Fruit fly (Drosophila melanogaster) whole organism, embryonic: Measurements from ENCODE around the gene gcm.

Experiments
- BtbVII ChIP-seq: fragments of 200-800 bp; sonication (Bioruptor generic); optimal IDR thresholded peaks from 3 replicates; lab custom pipeline; 2017; ENCODE audit warnings: missing biosample characterization, mild to moderate bottlenecking, missing genetic modification characterization
- CG10267 ChIP-seq: fragments of 200-800 bp; sonication (Bioruptor generic); optimal IDR thresholded peaks from 2 replicates; lab custom pipeline; 2018; ENCODE audit warnings: missing biosample characterization, mild to moderate bottlenecking, missing genetic modification characterization, moderate library complexity
- CG10462 ChIP-seq: fragments of 200-800 bp; sonication (Bioruptor generic); optimal IDR thresholded peaks from 2 replicates; lab custom pipeline; 2016; ENCODE audit warnings: missing biosample characterization, missing genetic modification characterization
- CG12155 ChIP-seq: fragments of 200-800 bp; sonication (Bioruptor generic); optimal IDR thresholded peaks from 3 replicates; lab custom pipeline; 2016; ENCODE audit warnings: missing biosample characterization, missing genetic modification characterization
- CG13894 ChIP-seq: fragments of 200-800 bp; sonication (Bioruptor generic); optimal IDR thresholded peaks from 3 replicates; lab custom pipeline; 2018; ENCODE audit warnings: missing biosample characterization, mild to moderate bottlenecking, missing genetic modification characterization, moderate library complexity
- CG14441 ChIP-seq: fragments of 200-800 bp; sonication (Bioruptor generic); IDR thresholded peaks from 2 replicates; pipeline ENCODE4 v1.3.6; 2022; ENCODE audit warnings: missing biosample characterization, missing genetic modification characterization
- CG14710 ChIP-seq: fragments of 200-800 bp; sonication (Bioruptor generic); optimal IDR thresholded peaks from 3 replicates; lab custom pipeline; 2019; ENCODE audit warnings: missing biosample characterization, mild to moderate bottlenecking, missing genetic modification characterization, moderate library complexity
- CG15269 ChIP-seq: fragments of 200-800 bp; sonication (Bioruptor generic); optimal IDR thresholded peaks from 2 replicates; lab custom pipeline; 2018; ENCODE audit warnings: missing biosample characterization, mild to moderate bottlenecking, missing genetic modification characterization, moderate library complexity
- CG16815 ChIP-seq: fragments of 200-800 bp; sonication (Bioruptor generic); optimal IDR thresholded peaks from 3 replicates; lab custom pipeline; 2017; ENCODE audit warnings: missing biosample characterization, mild to moderate bottlenecking, missing genetic modification characterization
- CG18476 ChIP-seq: fragments of 200-800 bp; sonication (Bioruptor generic); optimal IDR thresholded peaks from 2 replicates; lab custom pipeline; 2016; ENCODE audit warnings: missing biosample characterization, mild to moderate bottlenecking, missing genetic modification characterization
- CG2120 ChIP-seq: fragments of 200-800 bp; sonication (Bioruptor generic); optimal IDR thresholded peaks from 3 replicates; lab custom pipeline; 2016; ENCODE audit warnings: missing biosample characterization, missing genetic modification characterization
- CG2199 ChIP-seq: fragments of 200-800 bp; sonication (Bioruptor generic); IDR thresholded peaks from 3 replicates; pipeline ENCODE4 v1.3.6; 2022; ENCODE audit warnings: missing biosample characterization, missing genetic modification characterization
- CG2889 ChIP-seq: fragments of 200-800 bp; sonication (Bioruptor generic); IDR thresholded peaks from 3 replicates; pipeline ENCODE4 v1.3.6; 2022; ENCODE audit warnings: missing biosample characterization, missing genetic modification characterization
- CG33213 ChIP-seq: fragments of 200-800 bp; sonication (Bioruptor generic); optimal IDR thresholded peaks from 3 replicates; lab custom pipeline; 2016; ENCODE audit warnings: missing biosample characterization, missing genetic modification characterization
- CG34376 ChIP-seq: fragments of 200-800 bp; sonication (Bioruptor generic); optimal IDR thresholded peaks from 2 replicates; lab custom pipeline; 2018; ENCODE audit warnings: missing biosample characterization, mild to moderate bottlenecking, missing genetic modification characterization
- CG4617 ChIP-seq: fragments of 200-800 bp; sonication (Bioruptor generic); optimal IDR thresholded peaks from 3 replicates; lab custom pipeline; 2016; ENCODE audit warnings: missing biosample characterization, missing genetic modification characterization, borderline replicate concordance
- CG6765 ChIP-seq: fragments of 200-800 bp; sonication (Bioruptor generic); optimal IDR thresholded peaks from 3 replicates; lab custom pipeline; 2017; ENCODE audit warnings: missing biosample characterization, mild to moderate bottlenecking, missing genetic modification characterization
- CG7987 ChIP-seq: fragments of 200-800 bp; sonication (Bioruptor generic); optimal IDR thresholded peaks from 2 replicates; lab custom pipeline; 2018; ENCODE audit warnings: missing biosample characterization, mild to moderate bottlenecking, missing genetic modification characterization, moderate library complexity
- CG8290 ChIP-seq, 3 experiments: fragments of 200-800 bp; sonication (Bioruptor generic); optimal IDR thresholded peaks; 2 replicates each; lab custom pipeline; 2016 to 2019; ENCODE audit warnings: missing biosample characterization in 3 of 3, missing genetic modification characterization in 3 of 3, mild to moderate bottlenecking in 2 of 3, moderate library complexity in 1 of 3
- CG9817 ChIP-seq: fragments of 200-800 bp; sonication (Bioruptor generic); optimal IDR thresholded peaks from 2 replicates; lab custom pipeline; 2018; ENCODE audit warnings: missing biosample characterization, mild to moderate bottlenecking, missing genetic modification characterization, moderate library complexity
- CHES-1-like ChIP-seq: fragments of 200-800 bp; sonication (Bioruptor generic); optimal IDR thresholded peaks from 2 replicates; lab custom pipeline; 2016; ENCODE audit warnings: missing biosample characterization, missing genetic modification characterization
- Chrac-16 ChIP-seq: fragments of 200-800 bp; sonication (Bioruptor generic); optimal IDR thresholded peaks from 3 replicates; lab custom pipeline; 2016; ENCODE audit warnings: missing biosample characterization, missing genetic modification characterization
- E2f2 ChIP-seq: fragments of 200-800 bp; sonication (Bioruptor generic); IDR thresholded peaks from 2 replicates; pipeline ENCODE4 v1.3.6; 2022; ENCODE audit warnings: missing biosample characterization, missing genetic modification characterization
- Hr78 ChIP-seq, 2 experiments: fragments of 200-800 bp in 1 of 2; fragments of >200 bp in 1 of 2; sonication (Bioruptor generic) in 1 of 2; optimal IDR thresholded peaks; 2 replicates each; lab custom pipeline; 2017 to 2019; ENCODE audit warnings: missing biosample characterization in 2 of 2, missing genetic modification characterization in 2 of 2, mild to moderate bottlenecking in 1 of 2, moderate library complexity in 1 of 2
- Lhr ChIP-seq: fragments of 200-800 bp; sonication (Bioruptor generic); optimal IDR thresholded peaks from 3 replicates; lab custom pipeline; 2017; ENCODE audit warnings: mild to moderate bottlenecking, missing biosample characterization, missing genetic modification reagents, missing genetic modification characterization
- Meics ChIP-seq: fragments of 200-800 bp; sonication (Bioruptor generic); optimal IDR thresholded peaks from 2 replicates; lab custom pipeline; 2017; ENCODE audit warnings: missing biosample characterization, mild to moderate bottlenecking, missing genetic modification characterization
- Mes4 ChIP-seq: fragments of 200-800 bp; sonication (Bioruptor generic); optimal IDR thresholded peaks from 2 replicates; lab custom pipeline; 2016; ENCODE audit warnings: missing biosample characterization, missing genetic modification characterization
- NC2β ChIP-seq: fragments of 200-800 bp; sonication (Bioruptor generic); optimal IDR thresholded peaks from 2 replicates; lab custom pipeline; 2016; ENCODE audit warnings: missing biosample characterization, missing genetic modification characterization
- Usf ChIP-seq: fragments of 200-800 bp; sonication (Bioruptor generic); optimal IDR thresholded peaks from 2 replicates; lab custom pipeline; 2017; ENCODE audit warnings: missing genotype, missing biosample characterization, missing genetic modification characterization
- bab2 ChIP-seq: fragments of 200-800 bp; sonication (Bioruptor generic); optimal IDR thresholded peaks from 2 replicates; lab custom pipeline; 2016; ENCODE audit warnings: missing biosample characterization, missing genetic modification characterization
- caup ChIP-seq: fragments of 200-800 bp; sonication (Bioruptor generic); optimal IDR thresholded peaks from 3 replicates; lab custom pipeline; 2017; ENCODE audit warnings: missing biosample characterization, mild to moderate bottlenecking, missing genetic modification characterization, moderate library complexity; ENCODE audit not compliant: severe bottlenecking
- chif ChIP-seq, 2 experiments: fragments of 200-800 bp; sonication (Bioruptor generic); optimal IDR thresholded peaks; 3 replicates each; lab custom pipeline; 2016; ENCODE audit warnings: missing biosample characterization in 2 of 2, missing genetic modification characterization in 2 of 2
- chm ChIP-seq: fragments of 200-800 bp; sonication (Bioruptor generic); IDR thresholded peaks from 2 replicates; pipeline ENCODE4 v1.3.6; 2022; ENCODE audit warnings: missing biosample characterization, missing genetic modification characterization
- corto ChIP-seq: fragments of 200-800 bp; sonication (Bioruptor generic); optimal IDR thresholded peaks from 2 replicates; lab custom pipeline; 2016; ENCODE audit warnings: missing biosample characterization, mild to moderate bottlenecking, missing genetic modification characterization, moderate library complexity
- dmrt11E ChIP-seq: fragments of 200-800 bp; sonication (Bioruptor generic); optimal IDR thresholded peaks from 3 replicates; lab custom pipeline; 2018; ENCODE audit warnings: missing biosample characterization, mild to moderate bottlenecking, missing genetic modification characterization, moderate library complexity
- dpn ChIP-seq, 2 experiments: fragments of 200-800 bp; sonication (Bioruptor generic); optimal IDR thresholded peaks; 3 replicates each; lab custom pipeline; 2016; ENCODE audit warnings: missing biosample characterization in 2 of 2, missing genetic modification characterization in 2 of 2
- jigr1 ChIP-seq: fragments of 200-800 bp; sonication (Bioruptor generic); IDR thresholded peaks from 3 replicates; pipeline ENCODE4 v1.3.6; 2022; ENCODE audit warnings: missing biosample characterization, missing genetic modification characterization
- mirr ChIP-seq: fragments of 200-800 bp; sonication (Bioruptor generic); optimal IDR thresholded peaks from 3 replicates; lab custom pipeline; 2018; ENCODE audit warnings: missing biosample characterization, mild to moderate bottlenecking, missing genetic modification characterization
- pan ChIP-seq, 4 experiments: fragments of >200 bp in 3 of 4; fragments of 200-800 bp in 1 of 4; sonication (Bioruptor generic) in 1 of 4; optimal IDR thresholded peaks in 3 of 4; IDR thresholded peaks in 1 of 4; 2 replicates each; pipeline versions ENCODE4 v1.3.6 to Lab custom; 2017 to 2022; ENCODE audit warnings: missing biosample characterization in 2 of 4, missing genetic modification characterization in 2 of 4, mixed read lengths in 1 of 4
- phol ChIP-seq: fragments of 200-800 bp; sonication (Bioruptor generic); optimal IDR thresholded peaks from 3 replicates; lab custom pipeline; 2018; ENCODE audit warnings: missing biosample characterization, mild to moderate bottlenecking, missing genetic modification characterization, moderate library complexity
- pum ChIP-seq: fragments of 200-800 bp; sonication (Bioruptor generic); optimal IDR thresholded peaks from 2 replicates; lab custom pipeline; 2016; ENCODE audit warnings: missing biosample characterization, missing genetic modification characterization
- row ChIP-seq: fragments of 200-800 bp; sonication (Bioruptor generic); IDR thresholded peaks from 3 replicates; pipeline ENCODE4 v1.3.6; 2022; ENCODE audit warnings: missing biosample characterization, missing genetic modification characterization
- scrt ChIP-seq: fragments of 200-800 bp; sonication (Bioruptor generic); optimal IDR thresholded peaks from 2 replicates; lab custom pipeline; 2018; ENCODE audit warnings: missing biosample characterization, mild to moderate bottlenecking, missing genetic modification characterization, moderate library complexity
- sisA ChIP-seq: fragments of 200-800 bp; sonication (Bioruptor generic); IDR thresholded peaks from 2 replicates; pipeline ENCODE4 v1.3.6; 2022; ENCODE audit warnings: missing biosample characterization, missing genetic modification characterization
- stwl ChIP-seq: fragments of 200-800 bp; sonication (Bioruptor generic); optimal IDR thresholded peaks from 3 replicates; lab custom pipeline; 2018; ENCODE audit warnings: missing biosample characterization, mild to moderate bottlenecking, missing genetic modification characterization, moderate library complexity
- sug ChIP-seq: fragments of 200-800 bp; optimal IDR thresholded peaks from 2 replicates; lab custom pipeline; 2019; ENCODE audit warnings: missing biosample characterization, mild to moderate bottlenecking, missing genetic modification characterization, moderate library complexity
- tap ChIP-seq: fragments of 200-800 bp; optimal IDR thresholded peaks from 3 replicates; lab custom pipeline; 2019; ENCODE audit warnings: missing biosample characterization, mild to moderate bottlenecking, missing genetic modification characterization, moderate library complexity

Gene gcm

DNA sequence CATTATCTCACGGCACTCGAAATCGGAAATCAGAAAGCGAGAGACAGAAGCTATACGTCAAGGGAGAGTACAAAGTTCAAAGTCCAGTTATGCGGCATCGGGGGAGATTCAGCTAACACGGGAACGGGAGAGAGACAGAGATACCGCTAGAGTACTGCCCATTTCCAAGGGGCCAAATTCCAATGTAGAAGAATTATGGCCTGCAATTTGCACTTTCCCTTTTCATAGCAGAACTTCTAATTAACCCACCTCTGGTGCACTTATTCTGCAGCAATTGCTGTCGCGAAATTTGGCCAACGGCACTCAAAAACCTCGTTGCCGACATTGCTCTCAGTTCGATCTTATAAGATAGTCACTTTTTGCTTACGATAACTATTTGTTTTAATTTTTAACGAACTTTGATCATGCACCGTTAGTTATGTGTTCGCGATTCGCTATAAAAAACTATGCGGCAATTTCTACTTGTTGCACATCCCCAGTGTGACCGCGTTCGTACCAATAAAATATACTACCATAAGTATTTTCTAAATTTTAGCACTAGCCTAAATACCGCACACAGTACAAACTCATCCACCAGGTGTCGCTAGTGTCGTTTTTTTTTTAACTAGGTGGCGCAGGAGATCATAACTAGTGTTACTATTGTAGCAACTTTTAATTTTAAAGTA is 5.1 kb downstream of the gcm start, which contains the start of gene Mtpalpha (continued):
- TF ChIP-seq CG12155 (GFP tag; lab: Kevin White, UChicago) (peak; percentile 48), CG10267 (peak; percentile 67), NC2β (peak; percentile 23), phol (tag; lab: Kevin White, UChicago) (peak; percentile 27), BtbVII (peak; percentile 23), sisA (peak; percentile 41), mirr (peak; percentile 42), CG10462 (GFP tag; lab: Kevin White, UChicago) (peak; percentile 34), Meics (GFP tag; lab: Kevin White, UChicago) (peak; percentile 49), CG34376 (GFP tag; lab: Kevin White, UChicago) (peak; percentile 78), CG2889 (GFP tag; lab: Robert Waterston, UW) (no peak), tap (tag; lab: Kevin White, UChicago) (no peak), stwl (peak; percentile 84), dpn (GFP tag; optimal IDR thresholded peaks at IDR 0.05; lab: Kevin White, UChicago) (peak; percentile 9 to 44), CG9817 (tag; lab: Kevin White, UChicago) (peak; percentile 46), scrt (GFP tag; lab: Kevin White, UChicago) (peak; percentile 99), CHES-1-like (GFP tag; lab: Kevin White, UChicago) (peak; percentile 23), bab2 (GFP tag; lab: Kevin White, UChicago) (peak; percentile 41), Chrac-16 (peak; percentile 56), CG2120 (peak; percentile 38), corto (GFP tag; lab: Kevin White, UChicago) (no peak), chm (GFP tag; lab: Robert Waterston, UW) (no peak), CG13894 (tag; lab: Kevin White, UChicago) (peak; percentile 82), row (GFP tag; lab: Robert Waterston, UW) (0 out of 3 replicates have a peak, but pooled peaks have one; percentile 20), E2f2 (GFP tag; lab: Robert Waterston, UW) (peak; percentile 25; the same call in 1 of the 2 replicates), CG6765 (GFP tag; lab: Kevin White, UChicago) (peak; percentile 42), CG18476 (GFP tag; lab: Kevin White, UChicago) (no peak), sug (tag; lab: Kevin White, UChicago) (peak; percentile 32), Hr78 (GFP tag; optimal IDR thresholded peaks at IDR 0.05; lab: Kevin White, UChicago) (peak in 1 of 2 experiments; percentile 36), pum (peak; percentile 27), CG16815 (GFP tag; lab: Kevin White, UChicago) (no peak), CG15269 (peak; percentile 20), chif (GFP tag; optimal IDR thresholded peaks at IDR 0.05; lab: Kevin White, UChicago) (peak; percentile 23 to 67), Lhr (GFP tag; lab: Kevin White, UChicago) (peak; percentile 88), caup (peak; percentile 26), CG4617 (peak; percentile 61), CG14710 (peak; percentile 47), CG33213 (GFP tag; lab: Kevin White, UChicago) (peak; percentile 76), dmrt11E (tag; lab: Kevin White, UChicago) (peak; percentile 32), CG8290 (GFP tag; optimal IDR thresholded peaks at IDR 0.05; lab: Kevin White, UChicago) (peak; percentile 96), CG8290 (tag; optimal IDR thresholded peaks at IDR 0.05; lab: Kevin White, UChicago) (no peak), jigr1 (GFP tag; lab: Robert Waterston, UW) (no peak), CG2199 (GFP tag; lab: Robert Waterston, UW) (no peak), CG7987 (GFP tag; lab: Kevin White, UChicago) (peak; percentile 38), CG14441 (0 out of 2 replicates have a peak, but pooled peaks have one; percentile 7), Mes4 (no peak), pan (optimal IDR thresholded peaks at IDR 0.05; lab: Kevin White, UChicago) (no peak), pan (GFP tag; optimal IDR thresholded peaks at IDR 0.05 in 1 of 2, IDR thresholded peaks at IDR 0.05 in 1 of 2) (peak in 1 of 2 experiments; percentile 18), Usf (GFP tag; lab: Kevin White, UChicago) (no peak)
